Worm (Caenorhabditis elegans): Measurements from ENCODE around the gene fbxb-116.

Gene fbxb-116

DNA sequence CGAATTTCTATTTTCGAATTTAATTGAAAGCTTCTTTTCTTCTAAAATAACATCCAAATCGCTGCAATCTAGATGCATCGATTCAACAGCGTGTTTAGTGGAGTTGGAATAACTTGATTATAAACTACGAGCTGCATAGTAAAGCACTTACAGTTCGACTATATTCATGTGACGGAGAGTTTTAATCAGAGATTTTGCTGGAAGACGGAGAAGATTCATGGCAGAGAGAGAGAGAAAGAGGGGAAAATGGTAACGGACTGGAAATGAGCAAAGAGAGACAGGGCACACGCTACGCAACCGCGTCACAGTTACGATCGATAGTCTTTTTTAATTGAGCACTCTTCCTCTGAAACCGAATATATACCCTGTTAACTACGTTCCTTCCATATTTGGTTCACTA is at the start of gene fbxb-116:
Gene fbxb-116 (plus strand): TSS at position 301 of the 400 bp plus-strand sequence.
- TF ChIP-seq nhr-11 (tag; optimal IDR thresholded peaks at IDR 0.05): no peak
- no peak for TF ChIP-seq nhr-237 (tag; optimal IDR thresholded peaks at IDR 0.05)
- no peak for TF ChIP-seq ama-1 (optimal IDR thresholded peaks at IDR 0.05)
- no peak for TF ChIP-seq unc-62 (GFP tag; optimal IDR thresholded peaks at IDR 0.05)
- no peak for TF ChIP-seq fos-1 (tag; optimal IDR thresholded peaks at IDR 0.05)
- TF ChIP-seq peb-1 (tag; optimal IDR thresholded peaks at IDR 0.05): no peak
- TF ChIP-seq lin-13 (GFP tag; optimal IDR thresholded peaks at IDR 0.05): no peak
- no peak for TF ChIP-seq nhr-6 (tag; optimal IDR thresholded peaks at IDR 0.05)
- TF ChIP-seq nhr-129 (tag; optimal IDR thresholded peaks at IDR 0.05): no peak
- no peak for TF ChIP-seq ztf-1 (GFP tag; conservative IDR thresholded peaks at IDR 0.05)
- no peak for TF ChIP-seq sma-3 (GFP tag; optimal IDR thresholded peaks at IDR 0.05)
- TF ChIP-seq blmp-1 (tag; optimal IDR thresholded peaks at IDR 0.05; ENCODE audit: insufficient read depth): no peak
- no peak for TF ChIP-seq nhr-25 (tag; optimal IDR thresholded peaks at IDR 0.05)
- TF ChIP-seq sem-4 (tag; optimal IDR thresholded peaks at IDR 0.05): no peak
- TF ChIP-seq ztf-4 (tag; optimal IDR thresholded peaks at IDR 0.05): no peak
- no peak for TF ChIP-seq lin-11 (tag; optimal IDR thresholded peaks at IDR 0.05)

DNA sequence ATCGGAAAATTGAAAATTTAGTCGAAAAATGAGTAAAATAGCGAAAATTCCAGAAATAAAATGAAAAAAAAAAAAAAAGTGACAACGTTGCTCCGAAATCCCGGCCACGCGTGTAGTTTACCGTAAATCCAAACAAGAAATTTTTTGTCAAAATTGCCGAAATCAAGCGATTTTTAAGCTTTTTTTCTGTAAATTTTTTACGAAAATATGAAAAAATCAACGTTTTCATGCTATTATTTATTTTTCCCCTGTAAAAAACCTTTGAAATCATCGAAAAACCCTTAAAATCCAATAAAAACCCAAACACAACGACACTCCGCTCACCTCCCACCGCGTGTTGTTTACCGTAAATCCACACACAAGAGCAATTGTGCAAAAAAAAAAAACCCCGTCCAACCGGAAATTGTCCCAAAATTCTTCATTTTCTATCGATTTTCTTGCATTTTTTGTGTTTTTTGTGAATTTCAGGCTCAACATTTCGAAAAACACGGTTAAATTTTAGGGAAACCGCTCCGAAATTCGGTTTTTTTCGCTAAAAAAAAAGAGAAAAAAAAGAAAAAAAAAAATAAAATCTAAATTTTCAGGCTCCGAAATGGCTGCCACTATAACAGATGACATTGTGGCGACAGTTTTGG is 43.5 kb upstream of the fbxb-116 start, which contains the start of the genes Y39B6A.3 and pph-5:
Gene Y39B6A.3 (minus strand): TSS at position 51 of the 635 bp plus-strand sequence.
Gene pph-5 (plus strand): TSS at position 585 of the 635 bp plus-strand sequence.
- TF ChIP-seq R02D3.7 (tag; optimal IDR thresholded peaks at IDR 0.05) (peak; percentile 95), gmeb-1 (tag; optimal IDR thresholded peaks at IDR 0.05) (peak; percentile 39), nhr-23 (tag; optimal IDR thresholded peaks at IDR 0.05) (no peak), crh-2 (tag; optimal IDR thresholded peaks at IDR 0.05) (peak; percentile 44), sma-9 (GFP tag; optimal IDR thresholded peaks at IDR 0.05) (no peak), sma-9 (tag; optimal IDR thresholded peaks at IDR 0.05) (no peak), ztf-1 (GFP tag; conservative IDR thresholded peaks at IDR 0.05) (no peak), sma-3 (GFP tag; optimal IDR thresholded peaks at IDR 0.05) (no peak), C34F6.9 (tag; optimal IDR thresholded peaks at IDR 0.05) (peak; percentile 62), unc-55 (GFP tag; optimal IDR thresholded peaks at IDR 0.05) (peak; percentile 32), lsy-2 (tag; optimal IDR thresholded peaks at IDR 0.05) (peak; percentile 34 to 70), mdl-1 (tag; optimal IDR thresholded peaks at IDR 0.05) (no peak), lin-13 (GFP tag; optimal IDR thresholded peaks at IDR 0.05) (peak; percentile 71), nhr-129 (tag; optimal IDR thresholded peaks at IDR 0.05) (peak; percentile 31)

DNA sequence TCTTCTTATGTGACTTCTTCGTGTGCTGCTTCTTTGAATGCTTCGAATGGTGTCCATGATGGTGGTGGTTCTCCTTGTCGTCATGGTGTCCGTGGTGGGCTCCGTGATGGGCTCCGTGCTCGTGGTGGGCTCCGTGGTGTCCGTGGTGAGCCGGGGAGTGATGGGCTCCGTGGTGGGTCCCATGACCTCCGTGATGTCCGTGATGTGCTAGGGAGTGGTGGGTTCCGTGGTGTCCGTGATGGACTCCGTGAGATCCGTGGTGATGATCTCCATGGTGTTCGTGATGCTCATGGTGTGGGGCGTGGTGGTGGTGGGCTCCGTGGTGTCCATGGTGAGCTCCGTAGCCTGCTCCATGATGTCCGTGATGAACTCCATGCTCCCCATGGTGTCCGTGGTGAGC is 32.4 kb upstream of the fbxb-116 start:
- TF ChIP-seq lin-11 (tag; optimal IDR thresholded peaks at IDR 0.05) (no peak), nhr-129 (tag; optimal IDR thresholded peaks at IDR 0.05) (no peak), nhr-11 (tag; optimal IDR thresholded peaks at IDR 0.05) (no peak), nhr-6 (tag; optimal IDR thresholded peaks at IDR 0.05) (no peak), elt-3 (tag; optimal IDR thresholded peaks at IDR 0.05) (no peak), lin-39 (tag; optimal IDR thresholded peaks at IDR 0.05) (no peak), lin-13 (GFP tag; optimal IDR thresholded peaks at IDR 0.05) (no peak), nhr-12 (tag; optimal IDR thresholded peaks at IDR 0.05) (no peak), mdl-1 (tag; optimal IDR thresholded peaks at IDR 0.05) (no peak), ztf-4 (tag; optimal IDR thresholded peaks at IDR 0.05) (no peak), crh-2 (tag; optimal IDR thresholded peaks at IDR 0.05) (no peak), ama-1 (optimal IDR thresholded peaks at IDR 0.05) (no peak), C34F6.9 (tag; optimal IDR thresholded peaks at IDR 0.05) (no peak), blmp-1 (tag; optimal IDR thresholded peaks at IDR 0.05; ENCODE audit: insufficient read depth) (no peak), sem-4 (tag; optimal IDR thresholded peaks at IDR 0.05) (no peak), nhr-10 (tag; optimal IDR thresholded peaks at IDR 0.05) (no peak), ztf-11 (tag; optimal IDR thresholded peaks at IDR 0.05) (no peak), ZK546.5 (tag; optimal IDR thresholded peaks at IDR 0.05) (no peak)

DNA sequence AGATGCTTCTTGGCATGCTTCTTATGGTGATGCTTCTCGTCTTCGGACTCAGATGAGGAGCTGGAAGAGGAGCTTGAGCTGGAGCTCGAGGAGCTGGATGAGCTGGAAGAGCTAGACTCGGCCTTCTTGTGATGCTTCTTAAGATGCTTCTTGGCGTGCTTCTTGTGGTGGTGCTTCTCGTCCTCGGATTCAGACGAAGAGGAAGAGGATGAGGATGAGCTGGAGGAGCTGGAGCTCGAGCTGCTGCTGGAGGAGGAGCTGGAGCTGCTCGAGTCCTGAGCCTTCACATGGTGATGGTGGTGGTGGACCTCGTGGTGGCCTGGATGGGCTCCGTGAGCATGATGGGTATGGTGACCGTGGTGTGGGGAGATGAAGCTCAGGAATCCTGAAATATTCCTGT is 30.8 kb upstream of the fbxb-116 start:
- TF ChIP-seq nhr-23 (tag; optimal IDR thresholded peaks at IDR 0.05) (no peak), ztf-11 (tag; optimal IDR thresholded peaks at IDR 0.05) (no peak)

DNA sequence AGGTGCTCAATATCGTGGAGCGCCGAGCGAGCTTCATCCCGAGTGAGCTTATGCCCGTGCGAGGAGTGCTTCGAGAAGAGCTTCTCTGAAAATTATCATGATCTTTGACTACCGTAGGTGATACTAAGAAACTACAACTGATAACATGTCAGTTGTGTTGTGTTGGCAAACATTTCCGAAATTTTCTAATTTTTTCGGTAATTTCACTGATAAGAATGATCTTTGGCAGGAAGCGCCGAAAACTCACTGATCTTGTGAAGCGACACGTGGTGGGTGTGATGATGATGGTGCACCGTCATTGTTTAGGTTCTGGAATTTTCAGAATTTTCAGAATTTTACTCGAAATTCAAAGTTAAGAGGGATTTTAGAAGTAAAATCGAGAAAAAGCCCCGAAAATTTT is 30.3 kb upstream of the fbxb-116 start, which contains the start of gene Y39B6A.1:
Gene Y39B6A.1 (minus strand): TSS at position 309 of the 400 bp plus-strand sequence.
- TF ChIP-seq gmeb-1 (tag; optimal IDR thresholded peaks at IDR 0.05) (no peak), skn-1 (tag; optimal IDR thresholded peaks at IDR 0.05) (no peak), aly-2 (tag; optimal IDR thresholded peaks at IDR 0.05) (no peak), nhr-6 (tag; optimal IDR thresholded peaks at IDR 0.05) (no peak), ztf-1 (GFP tag; conservative IDR thresholded peaks at IDR 0.05) (no peak), unc-55 (GFP tag; optimal IDR thresholded peaks at IDR 0.05) (no peak), crh-2 (tag; optimal IDR thresholded peaks at IDR 0.05) (peak; percentile 62), mdl-1 (tag; optimal IDR thresholded peaks at IDR 0.05) (no peak), lin-13 (GFP tag; optimal IDR thresholded peaks at IDR 0.05) (no peak), fos-1 (tag; optimal IDR thresholded peaks at IDR 0.05) (peak; percentile 26), C34F6.9 (tag; optimal IDR thresholded peaks at IDR 0.05) (no peak), nhr-23 (tag; optimal IDR thresholded peaks at IDR 0.05) (no peak), sma-9 (GFP tag; optimal IDR thresholded peaks at IDR 0.05) (peak; percentile 55), sma-9 (tag; optimal IDR thresholded peaks at IDR 0.05) (no peak), F13H6.1 (tag; optimal IDR thresholded peaks at IDR 0.05) (no peak), ceh-82 (tag; optimal IDR thresholded peaks at IDR 0.05) (no peak), ZK546.5 (tag; optimal IDR thresholded peaks at IDR 0.05) (no peak), egl-27 (tag; optimal IDR thresholded peaks at IDR 0.05) (no peak), lin-11 (tag; optimal IDR thresholded peaks at IDR 0.05) (no peak), lin-39 (tag; optimal IDR thresholded peaks at IDR 0.05) (no peak), nhr-12 (tag; optimal IDR thresholded peaks at IDR 0.05) (no peak), alr-1 (tag; optimal IDR thresholded peaks at IDR 0.05) (no peak)

All from whole organism, L2 larva.